Fruit fly (Drosophila melanogaster): Measurements from ENCODE around the gene S.

S gene

dm6 chr2L:1007142-1007839 is 70.3 kb downstream of the S start:
- TF ChIP-seq ey (GFP tag; optimal IDR thresholded peaks at IDR 0.05): no peak
- TF ChIP-seq dl (GFP tag; optimal IDR thresholded peaks at IDR 0.05; ENCODE audit: insufficient read depth in 1 of 2, partially characterized antibody in 2 of 2): no peak
- TF ChIP-seq Jra (GFP tag; optimal IDR thresholded peaks at IDR 0.05): no peak
- no peak for TF ChIP-seq sv (GFP tag; optimal IDR thresholded peaks at IDR 0.05)
- TF ChIP-seq foxo (GFP tag; optimal IDR thresholded peaks at IDR 0.05): no peak
- no peak for TF ChIP-seq rgr (GFP tag; optimal IDR thresholded peaks at IDR 0.05)
- no peak for TF ChIP-seq CrebA (GFP tag; optimal IDR thresholded peaks at IDR 0.05; ENCODE audit: borderline replicate concordance)
- TF ChIP-seq Rel (GFP tag; optimal IDR thresholded peaks at IDR 0.05): no peak
- TF ChIP-seq Rel (tag; optimal IDR thresholded peaks at IDR 0.05): no peak

dm6 chr2L:1006516-1006915 is 71.1 kb downstream of the S start:
- TF ChIP-seq psq (GFP tag; optimal IDR thresholded peaks at IDR 0.05): no peak
- peak; percentile 87 for TF ChIP-seq Myc (optimal IDR thresholded peaks at IDR 0.05)

All from whole organism, wandering third instar larva.